Fruit fly (Drosophila melanogaster): ENCODE data around the gene CG1529.

Gene CG1529

DNA sequence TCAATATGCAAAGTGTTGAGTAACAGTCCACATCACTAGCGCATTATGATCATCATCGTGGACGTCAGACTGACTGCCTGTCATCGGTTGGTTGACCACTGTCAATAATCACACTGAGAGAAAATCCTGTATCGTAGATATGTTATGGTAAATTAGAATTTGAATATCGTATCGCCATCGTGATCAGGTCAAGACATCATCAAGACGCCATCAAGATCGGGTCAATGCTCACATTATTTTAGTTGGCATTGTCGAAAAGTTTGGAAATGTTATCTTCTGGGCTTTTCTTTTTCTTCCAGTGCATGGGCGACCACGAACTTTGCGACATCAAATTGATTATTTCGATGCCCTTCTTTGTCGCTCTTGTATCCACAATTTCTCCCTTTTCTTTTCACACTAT, 27.2 kb upstream of the CG1529 start (continued):
- TF ChIP-seq sens-2 (GFP tag; IDR thresholded peaks at IDR 0.05), result 0 out of 2 replicates have a peak, but pooled peaks have one; percentile 45
- 0 out of 3 replicates have a peak, but pooled peaks have one; percentile 35 for TF ChIP-seq jigr1 (GFP tag; IDR thresholded peaks at IDR 0.05)
- TF ChIP-seq Hey (tag; optimal IDR thresholded peaks at IDR 0.05), result peak; percentile 67
- TF ChIP-seq CG3065 (GFP tag; optimal IDR thresholded peaks at IDR 0.05), result peak; percentile 80
- peak; percentile 52 for TF ChIP-seq CG7928 (GFP tag; optimal IDR thresholded peaks at IDR 0.05)
- TF ChIP-seq inv (GFP tag; IDR thresholded peaks at IDR 0.05; ENCODE audit: partially characterized antibody), result no peak
- TF ChIP-seq Dfd (GFP tag; optimal IDR thresholded peaks at IDR 0.05), result no peak
- no peak for TF ChIP-seq gfzf (GFP tag; optimal IDR thresholded peaks at IDR 0.05)
- peak; percentile 78 for TF ChIP-seq CG4282 (GFP tag; optimal IDR thresholded peaks at IDR 0.05)

DNA sequence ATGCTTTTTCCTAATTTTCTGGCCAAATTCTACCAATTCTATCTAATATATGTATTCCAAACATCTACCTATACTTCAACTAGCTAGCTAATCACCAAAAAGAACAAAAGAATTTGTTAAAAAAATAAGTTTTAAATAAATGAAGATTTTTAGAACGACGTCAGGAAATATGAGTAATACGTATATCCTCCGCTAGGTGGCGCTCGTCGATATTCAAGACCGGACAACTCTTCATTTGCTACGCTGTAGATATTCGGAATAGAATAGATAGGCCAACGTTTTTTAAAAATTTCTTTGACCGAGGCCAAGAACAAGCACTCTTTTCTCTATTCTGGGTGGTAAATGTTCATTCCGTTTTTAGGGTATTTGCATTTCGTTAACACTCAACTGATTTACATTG, 26.7 kb upstream of the CG1529 start:
- TF ChIP-seq emc (GFP tag; optimal IDR thresholded peaks at IDR 0.05), result no peak
- no peak for TF ChIP-seq gsb-n (tag; optimal IDR thresholded peaks at IDR 0.05)
- TF ChIP-seq CTCF (GFP tag; optimal IDR thresholded peaks at IDR 0.05), result peak; percentile 84
- no peak for TF ChIP-seq H2.0 (GFP tag; IDR thresholded peaks at IDR 0.05)
- TF ChIP-seq ken (GFP tag; IDR thresholded peaks at IDR 0.05), result no peak
- TF ChIP-seq da (GFP tag; optimal IDR thresholded peaks at IDR 0.05), result no peak

DNA sequence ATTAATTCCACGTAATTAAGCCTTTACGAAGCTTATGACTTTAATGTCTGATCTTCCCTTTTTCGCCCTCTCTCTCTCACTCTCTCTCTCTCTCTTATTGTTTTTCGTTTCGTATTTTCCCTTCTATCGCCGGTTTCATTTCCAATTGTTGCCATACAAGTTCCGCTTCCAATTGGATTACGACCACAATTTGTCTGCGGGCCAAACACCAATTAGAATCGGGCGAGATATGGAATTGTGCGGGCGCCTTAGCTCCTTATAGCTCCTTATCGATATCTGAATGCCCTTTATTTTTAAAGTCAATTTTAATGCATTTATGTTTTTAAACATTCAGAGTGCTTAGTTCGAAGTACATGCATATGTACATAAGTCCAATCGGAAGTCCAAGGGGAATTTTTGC, 25.0 kb upstream of the CG1529 start:
- no peak for TF ChIP-seq Dfd (GFP tag; optimal IDR thresholded peaks at IDR 0.05)
- TF ChIP-seq CrebB (tag; optimal IDR thresholded peaks at IDR 0.05), result no peak
- peak; percentile 87 for TF ChIP-seq Elba2 (GFP tag; optimal IDR thresholded peaks at IDR 0.05)
- TF ChIP-seq Nf-YC (tag; optimal IDR thresholded peaks at IDR 0.05), result peak; percentile 39
- no peak for TF ChIP-seq pnt (GFP tag; optimal IDR thresholded peaks at IDR 0.05)
- no peak for TF ChIP-seq CG17186 (GFP tag; optimal IDR thresholded peaks at IDR 0.05)
- TF ChIP-seq Nf-YB (GFP tag; optimal IDR thresholded peaks at IDR 0.05), result peak; percentile 51
- TF ChIP-seq Nf-YA (GFP tag; IDR thresholded peaks at IDR 0.05), result no peak
- TF ChIP-seq pfk (GFP tag; optimal IDR thresholded peaks at IDR 0.05), result peak; percentile 24
- TF ChIP-seq D19A (tag; optimal IDR thresholded peaks at IDR 0.05), result peak; percentile 63
- TF ChIP-seq gcm (GFP tag; optimal IDR thresholded peaks at IDR 0.05), result peak; percentile 64
- TF ChIP-seq insv (GFP tag; optimal IDR thresholded peaks at IDR 0.05), result peak; percentile 77 to 96
- no peak for TF ChIP-seq CG17829 (tag; optimal IDR thresholded peaks at IDR 0.05)
- TF ChIP-seq Trl (optimal IDR thresholded peaks at IDR 0.05), result peak; percentile 20 to 28
- TF ChIP-seq Trl (GFP tag; optimal IDR thresholded peaks at IDR 0.05), result no peak
- TF ChIP-seq CG1233 (GFP tag; optimal IDR thresholded peaks at IDR 0.05), result no peak
- TF ChIP-seq Atf-2 (GFP tag; optimal IDR thresholded peaks at IDR 0.05), result no peak

DNA sequence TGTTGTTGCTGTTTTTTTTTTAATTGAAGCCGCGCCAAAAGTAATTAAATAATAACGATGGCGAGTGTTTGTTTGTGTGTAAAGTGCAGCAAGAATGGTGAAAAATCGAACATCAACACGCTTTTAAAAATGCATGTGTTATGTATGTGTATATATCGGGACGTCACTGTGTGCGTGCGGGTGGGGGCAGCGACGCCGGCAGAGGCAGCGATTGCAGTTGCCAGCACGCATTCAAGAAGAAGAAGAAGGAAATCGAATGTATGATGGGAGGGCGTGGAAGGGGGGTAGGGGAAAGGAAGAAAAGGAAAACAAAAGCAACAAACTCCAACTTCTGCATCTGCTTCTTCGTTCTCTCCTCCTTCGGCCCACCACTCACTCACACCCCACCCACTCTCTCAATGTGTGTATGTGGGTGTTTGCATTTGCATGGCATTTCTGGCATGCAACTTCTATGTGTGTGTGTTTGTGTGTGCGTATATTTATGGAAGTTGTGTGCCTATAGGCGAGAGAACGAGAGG, 23.3 kb upstream of the CG1529 start:
- TF ChIP-seq ken (GFP tag; IDR thresholded peaks at IDR 0.05) (0 out of 3 replicates have a peak, but pooled peaks have one; percentile 28), cg (GFP tag; optimal IDR thresholded peaks at IDR 0.05) (peak; percentile 81), pros (GFP tag; optimal IDR thresholded peaks at IDR 0.05) (peak; percentile 10), gce (GFP tag; IDR thresholded peaks at IDR 0.05) (0 out of 3 replicates have a peak, but pooled peaks have one; percentile 13), sd (tag; optimal IDR thresholded peaks at IDR 0.05) (peak; percentile 60), Trl (optimal IDR thresholded peaks at IDR 0.05) (peak in 1 of 2 experiments; percentile 5), Trl (GFP tag; optimal IDR thresholded peaks at IDR 0.05) (no peak), sens (GFP tag) (peak; percentile 53), HLHmδ (GFP tag; optimal IDR thresholded peaks at IDR 0.05) (peak; percentile 16), fd3F (GFP tag; optimal IDR thresholded peaks at IDR 0.05) (no peak), sr (GFP tag; IDR thresholded peaks at IDR 0.05) (peak; percentile 61; the same call in 2 of the 3 replicates), rib (GFP tag; IDR thresholded peaks at IDR 0.05) (peak; percentile 20; the same call in 1 of the 2 replicates), Ptx1 (GFP tag; IDR thresholded peaks at IDR 0.05) (no peak), Drgx (GFP tag; IDR thresholded peaks at IDR 0.05) (peak; percentile 44; the same call in 1 of the 2 replicates), nom (GFP tag; optimal IDR thresholded peaks at IDR 0.05) (peak; percentile 72), CG15073 (GFP tag; optimal IDR thresholded peaks at IDR 0.05) (peak; percentile 75), Atf-2 (GFP tag; optimal IDR thresholded peaks at IDR 0.05) (no peak), CG2199 (GFP tag; IDR thresholded peaks at IDR 0.05) (no peak), z (GFP tag; IDR thresholded peaks at IDR 0.05) (0 out of 3 replicates have a peak, but pooled peaks have one; percentile 15), Adf1 (GFP tag; IDR thresholded peaks at IDR 0.05) (peak; percentile 31; the same call in 1 of the 2 replicates), CG3726 (GFP tag; IDR thresholded peaks at IDR 0.05) (no peak)

Data from whole organism, embryonic.